Worm (Caenorhabditis elegans): ENCODE data around the gene T02D1.7.

DNA sequence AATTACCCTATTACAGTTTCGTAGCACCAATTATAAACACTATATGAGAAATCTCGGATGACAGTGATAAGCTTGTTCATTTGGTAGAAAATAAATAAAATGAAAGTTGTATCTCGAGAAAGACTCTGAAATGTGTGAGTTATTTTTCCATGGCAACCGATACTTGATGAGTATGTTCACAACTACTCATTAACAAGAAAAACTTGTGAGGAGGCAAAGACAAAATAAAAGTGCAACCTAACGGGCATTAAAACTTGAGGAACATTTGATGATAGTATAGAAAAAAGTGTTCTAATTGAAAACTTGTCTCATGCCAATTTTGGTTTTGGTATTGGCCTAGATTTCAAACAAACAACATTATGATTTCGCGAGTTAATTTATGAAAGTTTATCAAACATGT, 29.6 kb upstream of the T02D1.7 start, which contains the start of gene gcy-27:
- TF ChIP-seq nhr-28 (tag; optimal IDR thresholded peaks at IDR 0.05): no peak
- TF ChIP-seq ama-1 (optimal IDR thresholded peaks at IDR 0.05): no peak
- no peak for TF ChIP-seq dsc-1 (tag; optimal IDR thresholded peaks at IDR 0.05)
- TF ChIP-seq jun-1 (tag; optimal IDR thresholded peaks at IDR 0.05): no peak
